Fruit fly (Drosophila melanogaster): ENCODE results near the gene CG3739.

The CG3739 gene

DNA sequence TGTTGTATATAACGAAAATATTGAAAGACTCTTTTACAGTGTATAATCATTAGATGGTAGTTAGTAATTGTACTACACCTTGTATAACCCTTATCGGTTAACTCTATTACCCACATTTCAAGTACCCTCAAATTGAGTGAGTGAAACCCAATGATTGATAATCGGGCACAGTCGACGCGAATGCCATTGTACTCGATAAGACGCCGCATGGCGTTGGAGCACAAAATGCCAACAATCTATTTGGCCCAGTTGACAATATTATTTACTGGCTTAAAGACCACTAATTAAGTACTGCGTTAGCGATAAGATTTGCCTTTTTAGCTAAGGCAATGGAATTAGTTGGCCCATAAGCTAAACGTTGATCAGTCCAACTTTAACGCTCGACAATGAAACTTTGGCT, 5.6 kb upstream of the CG3739 start, which contains the start of gene CG3734 (continued):
- no peak for TF ChIP-seq CG18619 (GFP tag; optimal IDR thresholded peaks at IDR 0.05)
- peak; percentile 5 for TF ChIP-seq B-H2 (GFP tag; optimal IDR thresholded peaks at IDR 0.05)
- TF ChIP-seq Xrp1 (GFP tag; IDR thresholded peaks at IDR 0.05) = no peak
- TF ChIP-seq dysf (GFP tag; IDR thresholded peaks at IDR 0.05) = no peak
- TF ChIP-seq CoRest (tag; optimal IDR thresholded peaks at IDR 0.05) = no peak
- no peak for TF ChIP-seq CG7357 (GFP tag; IDR thresholded peaks at IDR 0.05)
- TF ChIP-seq CG18599 (GFP tag; optimal IDR thresholded peaks at IDR 0.05) = peak; percentile 39
- peak; percentile 69 for TF ChIP-seq grn (GFP tag; optimal IDR thresholded peaks at IDR 0.05)
- peak; percentile 41 for TF ChIP-seq lab (GFP tag; optimal IDR thresholded peaks at IDR 0.05)
- no peak for TF ChIP-seq slbo (GFP tag; IDR thresholded peaks at IDR 0.05)
- no peak for TF ChIP-seq CG17568 (GFP tag; optimal IDR thresholded peaks at IDR 0.05)
- TF ChIP-seq CG13123 (GFP tag; optimal IDR thresholded peaks at IDR 0.05) = no peak
- TF ChIP-seq Camta (GFP tag; optimal IDR thresholded peaks at IDR 0.05) = no peak
- TF ChIP-seq CG17359 (tag; optimal IDR thresholded peaks at IDR 0.05) = no peak
- no peak for TF ChIP-seq CG1529 (GFP tag; optimal IDR thresholded peaks at IDR 0.05)
- TF ChIP-seq Blimp-1 (GFP tag; optimal IDR thresholded peaks at IDR 0.05) = no peak
- peak; percentile 36; the same call in 1 of the 3 replicates for TF ChIP-seq vnd (GFP tag; IDR thresholded peaks at IDR 0.05; ENCODE audit: partially characterized antibody)
- peak; percentile 15 for TF ChIP-seq CG13296 (GFP tag; optimal IDR thresholded peaks at IDR 0.05)
- TF ChIP-seq E2f1 (GFP tag; IDR thresholded peaks at IDR 0.05) = no peak
- TF ChIP-seq mirr (GFP tag; optimal IDR thresholded peaks at IDR 0.05) = peak; percentile 93
- TF ChIP-seq Nf-YC (tag; optimal IDR thresholded peaks at IDR 0.05) = no peak
- no peak for TF ChIP-seq eyg (GFP tag; optimal IDR thresholded peaks at IDR 0.05)
- TF ChIP-seq CG34376 (GFP tag; optimal IDR thresholded peaks at IDR 0.05) = peak; percentile 79
- TF ChIP-seq usp (GFP tag; optimal IDR thresholded peaks at IDR 0.05) = no peak
- no peak for TF ChIP-seq wdn (GFP tag; IDR thresholded peaks at IDR 0.05)
- no peak for TF ChIP-seq Ets97D (GFP tag; optimal IDR thresholded peaks at IDR 0.05)
- no peak for TF ChIP-seq pho (GFP tag; optimal IDR thresholded peaks at IDR 0.05)
- no peak for TF ChIP-seq nerfin-1 (tag; optimal IDR thresholded peaks at IDR 0.05)
- TF ChIP-seq CG5245 (GFP tag; optimal IDR thresholded peaks at IDR 0.05) = no peak
- TF ChIP-seq CG11398 (GFP tag; optimal IDR thresholded peaks at IDR 0.05) = no peak
- TF ChIP-seq CrebB (tag; optimal IDR thresholded peaks at IDR 0.05) = no peak

DNA sequence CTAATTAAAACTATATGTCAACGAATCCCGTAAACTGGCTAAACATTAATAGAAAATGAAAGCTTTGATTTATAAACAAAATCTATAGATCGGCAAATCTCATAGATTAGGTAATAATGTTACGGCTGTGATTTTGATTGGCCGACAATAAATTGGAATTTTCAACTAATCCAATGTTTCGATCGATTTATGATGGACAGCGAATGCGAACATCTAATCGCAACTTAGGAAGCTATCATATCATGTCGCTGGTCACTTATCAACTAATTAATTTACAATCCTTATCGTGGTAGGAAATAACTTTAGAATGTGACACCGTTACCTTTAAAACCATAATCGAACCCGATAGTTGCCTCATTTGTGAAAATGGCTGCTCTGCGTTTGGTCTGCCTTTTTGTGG, 3.2 kb upstream of the CG3739 start, which contains the start of gene CG18493:
Gene CG18493, plus strand, starts transcription at position 352 of the 400 bp plus-strand sequence.
- TF ChIP-seq exex (tag; optimal IDR thresholded peaks at IDR 0.05) (peak; percentile 96), Opbp (GFP tag; IDR thresholded peaks at IDR 0.05; ENCODE audit: partially characterized antibody) (no peak), Usf (GFP tag; optimal IDR thresholded peaks at IDR 0.05) (no peak), CG31365 (tag; optimal IDR thresholded peaks at IDR 0.05) (no peak), grn (GFP tag; optimal IDR thresholded peaks at IDR 0.05) (peak; percentile 67), CG17568 (GFP tag; optimal IDR thresholded peaks at IDR 0.05) (no peak)

DNA sequence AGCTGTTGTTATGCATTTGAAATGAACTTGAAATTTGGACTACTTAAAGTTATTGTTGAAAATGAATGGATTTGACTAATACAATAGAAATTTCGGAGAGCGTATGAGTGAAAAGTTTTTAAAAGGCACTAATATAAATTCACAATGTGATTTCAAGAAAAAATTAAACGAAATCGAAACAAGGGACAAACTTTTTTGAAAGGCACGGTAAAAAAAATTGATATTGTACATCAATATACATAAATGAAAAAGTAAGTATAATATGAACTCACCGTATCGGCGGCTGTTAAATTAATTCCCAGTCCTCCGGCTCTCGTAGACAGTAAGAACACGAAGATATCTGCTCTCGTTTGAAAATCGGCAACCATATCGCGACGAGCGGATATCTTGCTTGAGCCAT, 5.3 kb downstream of the CG3739 start, which contains the start of gene CG31244:
Gene CG31244, minus strand, starts transcription at position 101 of the 400 bp plus-strand sequence.
- TF ChIP-seq gt (GFP tag; IDR thresholded peaks at IDR 0.05) (no peak), ewg (GFP tag; optimal IDR thresholded peaks at IDR 0.05) (no peak), br (optimal IDR thresholded peaks at IDR 0.05) (no peak), CG10979 (tag; optimal IDR thresholded peaks at IDR 0.05) (no peak), CG15696 (tag; optimal IDR thresholded peaks at IDR 0.05) (no peak), CG4282 (GFP tag; optimal IDR thresholded peaks at IDR 0.05) (no peak), Doc2 (GFP tag; IDR thresholded peaks at IDR 0.05) (no peak), Scr (GFP tag; IDR thresholded peaks at IDR 0.05; ENCODE audit: partially characterized antibody) (no peak), Dp (GFP tag; optimal IDR thresholded peaks at IDR 0.05) (no peak), so (GFP tag; IDR thresholded peaks at IDR 0.05) (no peak), toy (GFP tag; IDR thresholded peaks at IDR 0.05) (no peak), tx (GFP tag; optimal IDR thresholded peaks at IDR 0.05) (no peak), CG14050 (GFP tag; IDR thresholded peaks at IDR 0.05) (no peak), fd3F (GFP tag; optimal IDR thresholded peaks at IDR 0.05) (no peak), Ssrp (tag; optimal IDR thresholded peaks at IDR 0.05) (no peak)
